Fruit fly (Drosophila melanogaster) whole organism, embryonic: ENCODE measurements around the gene CG15916.

ENCODE experiments used
- CG10147 ChIP-seq: fragments of 200-800 bp; sonication (Bioruptor generic); optimal IDR thresholded peaks from 2 replicates; lab custom pipeline; 2019; ENCODE audit warnings: missing biosample characterization, mild to moderate bottlenecking, missing genetic modification characterization, moderate library complexity
- CG11093 ChIP-seq: fragments of 200-800 bp; sonication (Bioruptor generic); IDR thresholded peaks from 3 replicates; pipeline ENCODE4 v1.3.6; 2022; ENCODE audit warnings: missing biosample characterization, missing genetic modification characterization
- CG11247 ChIP-seq: fragments of 200-800 bp; sonication (Bioruptor generic); IDR thresholded peaks from 2 replicates; pipeline ENCODE4 v1.3.6; 2022; ENCODE audit warnings: missing biosample characterization, missing genetic modification characterization
- CG11560 ChIP-seq: fragments of 200-800 bp; sonication (Bioruptor generic); IDR thresholded peaks from 3 replicates; pipeline ENCODE4 v1.3.6; 2022; ENCODE audit warnings: missing biosample characterization, missing genetic modification characterization
- CG13775 ChIP-seq: fragments of 200-800 bp; sonication (Bioruptor generic); optimal IDR thresholded peaks from 3 replicates; lab custom pipeline; 2017; ENCODE audit warnings: missing biosample characterization, mild to moderate bottlenecking, missing genetic modification characterization
- CG15011 ChIP-seq: fragments of 200-800 bp; sonication (Bioruptor generic); optimal IDR thresholded peaks from 3 replicates; lab custom pipeline; 2018; ENCODE audit warnings: missing biosample characterization, mild to moderate bottlenecking, missing genetic modification characterization
- CG16815 ChIP-seq: fragments of 200-800 bp; sonication (Bioruptor generic); optimal IDR thresholded peaks from 3 replicates; lab custom pipeline; 2017; ENCODE audit warnings: missing biosample characterization, mild to moderate bottlenecking, missing genetic modification characterization
- CG17568 ChIP-seq: fragments of 200-800 bp; sonication (Bioruptor generic); optimal IDR thresholded peaks from 2 replicates; lab custom pipeline; 2018; ENCODE audit warnings: missing biosample characterization, mild to moderate bottlenecking, missing genetic modification characterization, moderate library complexity
- CG1792 ChIP-seq: fragments of 200-800 bp; sonication (Bioruptor generic); optimal IDR thresholded peaks from 2 replicates; lab custom pipeline; 2016; ENCODE audit warnings: missing biosample characterization, missing genetic modification characterization
- CG2678 ChIP-seq: fragments of 200-800 bp; sonication (Bioruptor generic); optimal IDR thresholded peaks from 3 replicates; lab custom pipeline; 2019; ENCODE audit warnings: missing biosample characterization, mild to moderate bottlenecking, missing genetic modification characterization, moderate library complexity
- CG32532 ChIP-seq: fragments of 200-800 bp; sonication (Bioruptor generic); IDR thresholded peaks from 2 replicates; pipeline ENCODE4 v1.3.6; 2022; ENCODE audit warnings: missing biosample characterization, missing genetic modification characterization
- CG6689 ChIP-seq: fragments of 200-800 bp; sonication (Bioruptor generic); IDR thresholded peaks from 2 replicates; pipeline ENCODE4 v1.3.6; 2022; ENCODE audit warnings: missing biosample characterization, missing genetic modification characterization
- CG6854 ChIP-seq: fragments of 200-800 bp; sonication (Bioruptor generic); optimal IDR thresholded peaks from 3 replicates; lab custom pipeline; 2017; ENCODE audit warnings: missing biosample characterization, mild to moderate bottlenecking, missing genetic modification characterization
- CG8281 ChIP-seq: fragments of 200-800 bp; sonication (Bioruptor generic); optimal IDR thresholded peaks from 2 replicates; lab custom pipeline; 2018; ENCODE audit warnings: missing biosample characterization, mild to moderate bottlenecking, missing genetic modification characterization, moderate library complexity
- CG8388 ChIP-seq: fragments of 200-800 bp; sonication (Bioruptor generic); optimal IDR thresholded peaks from 2 replicates; lab custom pipeline; 2019; ENCODE audit warnings: missing biosample characterization, mild to moderate bottlenecking, missing genetic modification characterization, moderate library complexity
- CG9215 ChIP-seq: fragments of 200-800 bp; sonication (Bioruptor generic); IDR thresholded peaks from 2 replicates; pipeline ENCODE4 v1.3.6; 2022; ENCODE audit warnings: missing biosample characterization, missing genetic modification characterization
- CG9797 ChIP-seq: fragments of 200-800 bp; sonication (Bioruptor generic); optimal IDR thresholded peaks from 3 replicates; lab custom pipeline; 2018; ENCODE audit warnings: missing biosample characterization, mild to moderate bottlenecking, missing genetic modification characterization
- Dad ChIP-seq: fragments of 200-800 bp; sonication (Bioruptor generic); optimal IDR thresholded peaks from 3 replicates; lab custom pipeline; 2016; ENCODE audit warnings: missing biosample characterization, missing genetic modification characterization
- E2f1 ChIP-seq: fragments of 200-800 bp; sonication (Bioruptor generic); IDR thresholded peaks from 2 replicates; pipeline ENCODE4 v1.3.6; 2022; ENCODE audit warnings: missing biosample characterization, missing genetic modification characterization
- Eip74EF ChIP-seq, 2 experiments: fragments of 200-800 bp in 1 of 2; fragments of >200 bp in 1 of 2; sonication (Bioruptor generic) in 1 of 2; optimal IDR thresholded peaks; 2 replicates each; lab custom pipeline; 2017 to 2019; ENCODE audit warnings: missing biosample characterization in 2 of 2, missing genetic modification characterization in 2 of 2, mild to moderate bottlenecking in 1 of 2, moderate library complexity in 1 of 2
- Ets97D ChIP-seq: fragments of 200-800 bp; sonication (Bioruptor generic); optimal IDR thresholded peaks from 3 replicates; lab custom pipeline; 2016; ENCODE audit warnings: missing biosample characterization, missing genetic modification characterization
- Fer2 ChIP-seq: fragments of 200-800 bp; sonication (Bioruptor generic); optimal IDR thresholded peaks from 2 replicates; lab custom pipeline; 2018; ENCODE audit warnings: missing biosample characterization, mild to moderate bottlenecking, missing genetic modification characterization, moderate library complexity
- HLH54F ChIP-seq: fragments of 200-800 bp; sonication (Bioruptor generic); optimal IDR thresholded peaks from 3 replicates; lab custom pipeline; 2016; ENCODE audit warnings: missing biosample characterization, missing genetic modification characterization
- Med ChIP-seq: fragments of 200-800 bp; sonication (Bioruptor generic); peaks from one replicate; lab custom pipeline; 2016; ENCODE audit warnings: missing biosample characterization, missing genetic modification characterization, mild to moderate bottlenecking, inconsistent platforms, moderate library complexity
- Mes4 ChIP-seq: fragments of 200-800 bp; sonication (Bioruptor generic); optimal IDR thresholded peaks from 2 replicates; lab custom pipeline; 2016; ENCODE audit warnings: missing biosample characterization, missing genetic modification characterization
- Myb ChIP-seq: fragments of 200-800 bp; sonication (Bioruptor generic); optimal IDR thresholded peaks from 2 replicates; lab custom pipeline; 2016; ENCODE audit warnings: missing biosample characterization, missing genetic modification characterization
- NK7.1 ChIP-seq: fragments of 200-800 bp; sonication (Bioruptor generic); optimal IDR thresholded peaks from 3 replicates; lab custom pipeline; 2016; ENCODE audit warnings: missing biosample characterization, missing genetic modification characterization
- Spps ChIP-seq: fragments of 200-800 bp; sonication (Bioruptor generic); optimal IDR thresholded peaks from 2 replicates; lab custom pipeline; 2018; ENCODE audit warnings: missing biosample characterization, mild to moderate bottlenecking, missing genetic modification characterization
- Sry-δ ChIP-seq: fragments of 200-800 bp; sonication (Bioruptor generic); optimal IDR thresholded peaks from 2 replicates; lab custom pipeline; 2016; ENCODE audit warnings: missing biosample characterization, missing genetic modification characterization
- Tbp ChIP-seq: fragments of >200 bp; optimal IDR thresholded peaks from 2 replicates; lab custom pipeline; 2018; ENCODE audit warnings: missing biosample characterization, missing genetic modification characterization
- al ChIP-seq: fragments of 200-800 bp; sonication (Bioruptor generic); IDR thresholded peaks from 2 replicates; pipeline ENCODE4 v1.3.6; 2022; ENCODE audit warnings: missing biosample characterization, missing genetic modification characterization
- ap ChIP-seq: fragments of 200-800 bp; sonication (Bioruptor generic); IDR thresholded peaks from 2 replicates; pipeline ENCODE4 v1.3.6; 2022; ENCODE audit warnings: missing biosample characterization, missing genetic modification characterization
- bcd ChIP-seq: fragments of 200-800 bp; sonication (Bioruptor generic); optimal IDR thresholded peaks from 2 replicates; lab custom pipeline; 2017; ENCODE audit warnings: missing biosample characterization, mild to moderate bottlenecking, missing genetic modification characterization
- ci ChIP-seq: fragments of 200-800 bp; sonication (Bioruptor generic); IDR thresholded peaks from 3 replicates; pipeline ENCODE4 v1.3.6; 2022; ENCODE audit warnings: missing biosample characterization, missing genetic modification characterization
- dati ChIP-seq: fragments of 200-800 bp; sonication (Bioruptor generic); IDR thresholded peaks from 2 replicates; pipeline ENCODE4 v1.3.6; 2022; ENCODE audit warnings: missing biosample characterization, missing genetic modification characterization
- fd3F ChIP-seq: fragments of 200-800 bp; sonication (Bioruptor generic); optimal IDR thresholded peaks from 2 replicates; lab custom pipeline; 2018; ENCODE audit warnings: missing biosample characterization, mild to moderate bottlenecking, missing genetic modification characterization, moderate library complexity
- lab ChIP-seq: fragments of 200-800 bp; sonication (Bioruptor generic); optimal IDR thresholded peaks from 3 replicates; lab custom pipeline; 2017; ENCODE audit warnings: missing biosample characterization, missing genetic modification characterization, mild to moderate bottlenecking, moderate library complexity, missing genetic modification reagents
- lola ChIP-seq, 3 experiments: fragments of >200 bp in 2 of 3; fragments of 200-800 bp in 1 of 3; sonication (Bioruptor generic) in 1 of 3; optimal IDR thresholded peaks; 2 replicates each; lab custom pipeline; 2017 to 2019; ENCODE audit warnings: missing biosample characterization in 3 of 3, missing genetic modification characterization in 3 of 3, mild to moderate bottlenecking in 1 of 3, moderate library complexity in 1 of 3
- pan ChIP-seq, 4 experiments: fragments of >200 bp in 3 of 4; fragments of 200-800 bp in 1 of 4; sonication (Bioruptor generic) in 1 of 4; optimal IDR thresholded peaks in 3 of 4; IDR thresholded peaks in 1 of 4; 2 replicates each; pipeline versions ENCODE4 v1.3.6 to Lab custom; 2017 to 2022; ENCODE audit warnings: missing biosample characterization in 2 of 4, missing genetic modification characterization in 2 of 4, mixed read lengths in 1 of 4
- peb ChIP-seq: fragments of 200-800 bp; sonication (Bioruptor generic); IDR thresholded peaks from 2 replicates; pipeline ENCODE4 v1.3.6; 2022; ENCODE audit warnings: missing biosample characterization, missing genetic modification characterization
- pum ChIP-seq: fragments of 200-800 bp; sonication (Bioruptor generic); optimal IDR thresholded peaks from 2 replicates; lab custom pipeline; 2016; ENCODE audit warnings: missing biosample characterization, missing genetic modification characterization
- salm ChIP-seq: fragments of 200-800 bp; sonication (Bioruptor generic); optimal IDR thresholded peaks from 2 replicates; lab custom pipeline; 2018; ENCODE audit warnings: missing biosample characterization, mild to moderate bottlenecking, missing genetic modification characterization
- sens-2 ChIP-seq: fragments of 200-800 bp; sonication (Bioruptor generic); IDR thresholded peaks from 2 replicates; pipeline ENCODE4 v1.3.6; 2022; ENCODE audit warnings: missing biosample characterization, missing genetic modification characterization
- seq ChIP-seq: fragments of 200-800 bp; sonication (Bioruptor generic); IDR thresholded peaks from 2 replicates; pipeline ENCODE4 v1.3.6; 2022; ENCODE audit warnings: missing biosample characterization, missing genetic modification characterization
- sna ChIP-seq: fragments of 200-800 bp; sonication (Bioruptor generic); IDR thresholded peaks from 2 replicates; pipeline ENCODE4 v1.3.6; 2022; ENCODE audit warnings: missing biosample characterization, missing genetic modification characterization; ENCODE audit not compliant: partially characterized antibody
- ssp ChIP-seq: fragments of 200-800 bp; sonication (Bioruptor generic); IDR thresholded peaks from 2 replicates; pipeline ENCODE4 v1.3.6; 2022; ENCODE audit warnings: missing biosample characterization, missing genetic modification characterization
- tio ChIP-seq: fragments of 200-800 bp; sonication (Bioruptor generic); optimal IDR thresholded peaks from 2 replicates; lab custom pipeline; 2017; ENCODE audit warnings: missing biosample characterization, missing genetic modification characterization, inconsistent platforms
- tna ChIP-seq: fragments of 200-800 bp; sonication (Bioruptor generic); IDR thresholded peaks from 2 replicates; pipeline ENCODE4 v1.3.6; 2022; ENCODE audit warnings: missing biosample characterization, missing genetic modification characterization; ENCODE audit not compliant: partially characterized antibody
- trem ChIP-seq: fragments of 200-800 bp; optimal IDR thresholded peaks from 3 replicates; lab custom pipeline; 2019; ENCODE audit warnings: missing biosample characterization, mild to moderate bottlenecking, missing genetic modification characterization, moderate library complexity
- unc-4 ChIP-seq: fragments of 200-800 bp; sonication (Bioruptor generic); IDR thresholded peaks from 2 replicates; pipeline ENCODE4 v1.3.6; 2022; ENCODE audit warnings: missing biosample characterization, missing genetic modification characterization; ENCODE audit not compliant: partially characterized antibody
- wek ChIP-seq: fragments of 200-800 bp; sonication (Bioruptor generic); optimal IDR thresholded peaks from 3 replicates; lab custom pipeline; 2018; ENCODE audit warnings: missing biosample characterization, mild to moderate bottlenecking, missing genetic modification characterization, moderate library complexity

CG15916 gene

DNA sequence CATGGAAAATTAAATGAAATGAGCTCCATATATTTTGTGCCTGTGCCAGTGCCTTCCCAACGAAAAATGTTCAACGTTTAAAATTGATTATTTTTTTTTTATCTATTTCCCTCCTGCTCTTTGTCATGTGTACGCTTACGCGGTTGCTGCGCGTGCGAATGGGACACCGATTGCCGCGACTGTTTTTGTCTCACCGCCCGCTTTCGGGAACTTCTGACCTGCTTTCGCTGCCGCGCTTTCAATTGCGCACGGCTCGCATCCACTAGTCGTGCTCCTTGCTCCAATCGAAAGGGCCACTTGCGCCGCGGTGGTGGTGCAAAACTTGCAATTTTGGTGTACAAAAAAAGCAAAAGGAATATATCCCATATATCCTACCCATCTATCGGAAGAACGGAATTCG is 29.9 kb upstream of the CG15916 start (continued):
- peak; percentile 47 for TF ChIP-seq lab (GFP tag; lab: Kevin White, UChicago)
- no peak for TF ChIP-seq pan (optimal IDR thresholded peaks at IDR 0.05; lab: Kevin White, UChicago)
- peak in 1 of 2 experiments; percentile 69 for TF ChIP-seq pan (GFP tag; optimal IDR thresholded peaks at IDR 0.05 in 1 of 2, IDR thresholded peaks at IDR 0.05 in 1 of 2)
- no peak for TF ChIP-seq CG6854
- no peak for TF ChIP-seq CG11093 (GFP tag; lab: Robert Waterston, UW)
- no peak for TF ChIP-seq Ets97D (GFP tag; lab: Kevin White, UChicago)
- TF ChIP-seq NK7.1 (GFP tag; lab: Kevin White, UChicago), result no peak
- no peak for TF ChIP-seq fd3F
- TF ChIP-seq Med (GFP tag; lab: Kevin White, UChicago), result peak; percentile 72
- TF ChIP-seq CG8281, result no peak
- TF ChIP-seq CG32532 (GFP tag; lab: Robert Waterston, UW), result peak; percentile 44
- no peak for TF ChIP-seq al (GFP tag; lab: Robert Waterston, UW)
- TF ChIP-seq Spps, result no peak
- peak; percentile 26 for TF ChIP-seq CG10147 (GFP tag; lab: Kevin White, UChicago)
- no peak for TF ChIP-seq Eip74EF (GFP tag; optimal IDR thresholded peaks at IDR 0.05; lab: Kevin White, UChicago)
- TF ChIP-seq Dad (GFP tag; lab: Kevin White, UChicago), result peak; percentile 16
- TF ChIP-seq ci (GFP tag; lab: Robert Waterston, UW), result peak; percentile 61; the same call in 2 of the 3 replicates
- no peak for TF ChIP-seq CG16815
- TF ChIP-seq E2f1 (GFP tag; lab: Robert Waterston, UW), result no peak
- TF ChIP-seq CG11560 (tag; lab: Robert Waterston, UW), result no peak
- peak; percentile 1 for TF ChIP-seq bcd (GFP tag; lab: Kevin White, UChicago)
- TF ChIP-seq ssp (GFP tag; lab: Robert Waterston, UW), result no peak
- TF ChIP-seq ap (GFP tag; lab: Robert Waterston, UW), result no peak
- no peak for TF ChIP-seq Mes4 (GFP tag; lab: Kevin White, UChicago)
- no peak for TF ChIP-seq tio (GFP tag; lab: Kevin White, UChicago)
- no peak for TF ChIP-seq HLH54F (GFP tag; lab: Kevin White, UChicago)
- TF ChIP-seq Sry-δ (GFP tag; lab: Kevin White, UChicago), result no peak
- no peak for TF ChIP-seq dati (GFP tag; lab: Robert Waterston, UW)
- no peak for TF ChIP-seq wek (GFP tag; lab: Kevin White, UChicago)
- no peak for TF ChIP-seq trem (tag; lab: Kevin White, UChicago)
- no peak for TF ChIP-seq salm
- TF ChIP-seq tna (GFP tag; lab: Robert Waterston, UW), result 0 out of 2 replicates have a peak, but pooled peaks have one; percentile 23
- TF ChIP-seq CG1792 (GFP tag; lab: Kevin White, UChicago), result no peak
- TF ChIP-seq CG15011 (GFP tag; lab: Kevin White, UChicago), result no peak
- no peak for TF ChIP-seq lola (GFP tag; optimal IDR thresholded peaks at IDR 0.05; lab: Kevin White, UChicago)
- no peak for TF ChIP-seq CG11247 (GFP tag; lab: Robert Waterston, UW)
- TF ChIP-seq Tbp (GFP tag; lab: Kevin White, UChicago), result no peak
- peak; percentile 11 for TF ChIP-seq CG2678 (tag; lab: Kevin White, UChicago)
- TF ChIP-seq CG13775 (GFP tag; lab: Kevin White, UChicago), result no peak
- no peak for TF ChIP-seq peb (GFP tag; lab: Robert Waterston, UW)
- no peak for TF ChIP-seq CG8388 (GFP tag; lab: Kevin White, UChicago)
- no peak for TF ChIP-seq sens-2 (GFP tag; lab: Robert Waterston, UW)
- no peak for TF ChIP-seq seq
- no peak for TF ChIP-seq CG9215 (GFP tag; lab: Robert Waterston, UW)
- peak; percentile 27 for TF ChIP-seq Myb (GFP tag; lab: Kevin White, UChicago)
- no peak for TF ChIP-seq unc-4 (GFP tag; lab: Robert Waterston, UW)
- no peak for TF ChIP-seq CG17568
- TF ChIP-seq sna (GFP tag; lab: Robert Waterston, UW), result no peak
- TF ChIP-seq Fer2 (tag; lab: Kevin White, UChicago), result no peak
- no peak for TF ChIP-seq pum (GFP tag; lab: Kevin White, UChicago)
- TF ChIP-seq CG9797 (GFP tag; lab: Kevin White, UChicago), result no peak
- TF ChIP-seq CG6689 (GFP tag; lab: Robert Waterston, UW), result 0 out of 2 replicates have a peak, but pooled peaks have one; percentile 23
